Fruit fly (Drosophila melanogaster) whole organism, embryonic: ENCODE measurements around the gene CG31886.
A peak's percentile ranks its signal among the peaks of the same experiment; 100 is the strongest.

Experiments
- Atf3 ChIP-seq: fragments of 200-800 bp; sonication (Bioruptor generic); optimal IDR thresholded peaks from 3 replicates; lab custom pipeline; 2016; ENCODE audit warnings: missing biosample characterization, missing genetic modification characterization
- B-H2 ChIP-seq: fragments of 200-800 bp; sonication (Bioruptor generic); optimal IDR thresholded peaks from 2 replicates; lab custom pipeline; 2018; ENCODE audit warnings: missing biosample characterization, mild to moderate bottlenecking, missing genetic modification characterization
- CG10274 ChIP-seq: fragments of 200-800 bp; sonication (Bioruptor generic); optimal IDR thresholded peaks from 3 replicates; lab custom pipeline; 2017; ENCODE audit warnings: missing biosample characterization, mild to moderate bottlenecking, missing genetic modification characterization
- CG11695 ChIP-seq: fragments of 200-800 bp; sonication (Bioruptor generic); IDR thresholded peaks from 3 replicates; pipeline ENCODE4 v1.3.6; 2022; ENCODE audit warnings: missing biosample characterization, missing genetic modification characterization
- CG12236 ChIP-seq: fragments of 200-800 bp; sonication (Bioruptor generic); optimal IDR thresholded peaks from 2 replicates; lab custom pipeline; 2016; ENCODE audit warnings: missing biosample characterization, missing genetic modification characterization
- CG12299 ChIP-seq: fragments of 200-800 bp; sonication (Bioruptor generic); optimal IDR thresholded peaks from 2 replicates; lab custom pipeline; 2018; ENCODE audit warnings: missing biosample characterization, mild to moderate bottlenecking, missing genetic modification characterization
- CG12942 ChIP-seq: fragments of 200-800 bp; sonication (Bioruptor generic); optimal IDR thresholded peaks from 3 replicates; lab custom pipeline; 2016; ENCODE audit warnings: missing biosample characterization, missing genetic modification characterization
- CG13624 ChIP-seq: fragments of 200-800 bp; sonication (Bioruptor generic); optimal IDR thresholded peaks from 2 replicates; lab custom pipeline; 2016; ENCODE audit warnings: missing biosample characterization, missing genetic modification characterization
- CG14710 ChIP-seq: fragments of 200-800 bp; sonication (Bioruptor generic); optimal IDR thresholded peaks from 3 replicates; lab custom pipeline; 2019; ENCODE audit warnings: missing biosample characterization, mild to moderate bottlenecking, missing genetic modification characterization, moderate library complexity
- CG14860 ChIP-seq: fragments of 200-800 bp; sonication (Bioruptor generic); IDR thresholded peaks from 3 replicates; pipeline ENCODE4 v1.3.6; 2022; ENCODE audit warnings: missing biosample characterization, missing genetic modification characterization; ENCODE audit not compliant: partially characterized antibody
- CG1529 ChIP-seq: fragments of 200-800 bp; sonication (Bioruptor generic); optimal IDR thresholded peaks from 3 replicates; lab custom pipeline; 2018; ENCODE audit warnings: missing biosample characterization, missing genetic modification characterization
- CG1602 ChIP-seq: fragments of 200-800 bp; sonication (Bioruptor generic); optimal IDR thresholded peaks from 3 replicates; lab custom pipeline; 2016; ENCODE audit warnings: missing biosample characterization, missing genetic modification characterization
- CG17361 ChIP-seq: fragments of 200-800 bp; sonication (Bioruptor generic); IDR thresholded peaks from 3 replicates; pipeline ENCODE4 v1.3.6; 2022; ENCODE audit warnings: missing biosample characterization, missing genetic modification characterization
- CG3838 ChIP-seq: fragments of 200-800 bp; sonication (Bioruptor generic); optimal IDR thresholded peaks from 3 replicates; lab custom pipeline; 2016; ENCODE audit warnings: missing biosample characterization, missing genetic modification characterization
- CG4282 ChIP-seq: fragments of 200-800 bp; sonication (Bioruptor generic); optimal IDR thresholded peaks from 2 replicates; lab custom pipeline; 2016; ENCODE audit warnings: missing biosample characterization, missing genetic modification characterization
- CG4617 ChIP-seq: fragments of 200-800 bp; sonication (Bioruptor generic); optimal IDR thresholded peaks from 3 replicates; lab custom pipeline; 2016; ENCODE audit warnings: missing biosample characterization, missing genetic modification characterization, borderline replicate concordance
- CG6654 ChIP-seq: fragments of 200-800 bp; sonication (Bioruptor generic); optimal IDR thresholded peaks from 2 replicates; lab custom pipeline; 2017; ENCODE audit warnings: missing biosample characterization, mild to moderate bottlenecking, missing genetic modification characterization
- CG6689 ChIP-seq: fragments of 200-800 bp; sonication (Bioruptor generic); IDR thresholded peaks from 2 replicates; pipeline ENCODE4 v1.3.6; 2022; ENCODE audit warnings: missing biosample characterization, missing genetic modification characterization
- CG7786 ChIP-seq: fragments of 200-800 bp; sonication (Bioruptor generic); optimal IDR thresholded peaks from 2 replicates; lab custom pipeline; 2016; ENCODE audit warnings: missing biosample characterization, missing genetic modification characterization
- CG8359 ChIP-seq: fragments of 200-800 bp; sonication (Bioruptor generic); optimal IDR thresholded peaks from 2 replicates; lab custom pipeline; 2017; ENCODE audit warnings: missing biosample characterization, mild to moderate bottlenecking, missing genetic modification characterization, borderline replicate concordance
- CG8765 ChIP-seq: fragments of 200-800 bp; sonication (Bioruptor generic); IDR thresholded peaks from 2 replicates; pipeline ENCODE4 v1.3.6; 2022; ENCODE audit warnings: missing biosample characterization, missing genetic modification characterization
- CG8924 ChIP-seq: fragments of 200-800 bp; optimal IDR thresholded peaks from 3 replicates; lab custom pipeline; 2019; ENCODE audit warnings: missing biosample characterization, mild to moderate bottlenecking, missing genetic modification characterization, moderate library complexity
- D19A ChIP-seq: fragments of 200-800 bp; optimal IDR thresholded peaks from 3 replicates; lab custom pipeline; 2019; ENCODE audit warnings: missing biosample characterization, mild to moderate bottlenecking, missing genetic modification characterization, moderate library complexity
- E2f1 ChIP-seq: fragments of 200-800 bp; sonication (Bioruptor generic); IDR thresholded peaks from 2 replicates; pipeline ENCODE4 v1.3.6; 2022; ENCODE audit warnings: missing biosample characterization, missing genetic modification characterization
- Eip74EF ChIP-seq, 2 experiments: fragments of 200-800 bp in 1 of 2; fragments of >200 bp in 1 of 2; sonication (Bioruptor generic) in 1 of 2; optimal IDR thresholded peaks; 2 replicates each; lab custom pipeline; 2017 to 2019; ENCODE audit warnings: missing biosample characterization in 2 of 2, missing genetic modification characterization in 2 of 2, mild to moderate bottlenecking in 1 of 2, moderate library complexity in 1 of 2
- Fer3 ChIP-seq: fragments of 200-800 bp; sonication (Bioruptor generic); optimal IDR thresholded peaks from 2 replicates; lab custom pipeline; 2018; ENCODE audit warnings: missing biosample characterization, mild to moderate bottlenecking, missing genetic modification characterization, moderate library complexity
- HHEX ChIP-seq: fragments of 200-800 bp; sonication (Bioruptor generic); optimal IDR thresholded peaks from 3 replicates; lab custom pipeline; 2017; ENCODE audit warnings: missing biosample characterization, mild to moderate bottlenecking, missing genetic modification characterization, missing genetic modification reagents
- Hmx ChIP-seq: fragments of 200-800 bp; sonication (Bioruptor generic); optimal IDR thresholded peaks from 2 replicates; lab custom pipeline; 2016; ENCODE audit warnings: missing biosample characterization, missing genetic modification characterization
- Lhr ChIP-seq: fragments of 200-800 bp; sonication (Bioruptor generic); optimal IDR thresholded peaks from 3 replicates; lab custom pipeline; 2017; ENCODE audit warnings: mild to moderate bottlenecking, missing biosample characterization, missing genetic modification reagents, missing genetic modification characterization
- MBD-R2 ChIP-seq: fragments of 200-800 bp; sonication (Bioruptor generic); IDR thresholded peaks from 2 replicates; pipeline ENCODE4 v1.3.6; 2022; ENCODE audit warnings: missing biosample characterization, missing genetic modification characterization
- PHDP ChIP-seq: fragments of 200-800 bp; sonication (Bioruptor generic); optimal IDR thresholded peaks from 3 replicates; lab custom pipeline; 2018; ENCODE audit warnings: missing biosample characterization, mild to moderate bottlenecking, missing genetic modification characterization, moderate library complexity
- Six4 ChIP-seq: fragments of 200-800 bp; sonication (Bioruptor generic); optimal IDR thresholded peaks from 2 replicates; lab custom pipeline; 2016; ENCODE audit warnings: missing biosample characterization, missing genetic modification characterization
- YL-1 ChIP-seq: fragments of 200-800 bp; sonication (Bioruptor generic); optimal IDR thresholded peaks from 3 replicates; lab custom pipeline; 2017; ENCODE audit warnings: missing biosample characterization, mild to moderate bottlenecking, missing genetic modification characterization
- ac ChIP-seq: fragments of 200-800 bp; sonication (Bioruptor generic); optimal IDR thresholded peaks from 3 replicates; lab custom pipeline; 2017; ENCODE audit warnings: missing biosample characterization, mild to moderate bottlenecking, missing genetic modification characterization
- ato ChIP-seq: fragments of 200-800 bp; sonication (Bioruptor generic); IDR thresholded peaks from 2 replicates; pipeline ENCODE4 v1.3.6; 2022; ENCODE audit warnings: missing biosample characterization, missing genetic modification characterization; ENCODE audit not compliant: partially characterized antibody
- btn ChIP-seq: fragments of 200-800 bp; sonication (Bioruptor generic); optimal IDR thresholded peaks from 2 replicates; lab custom pipeline; 2016; ENCODE audit warnings: missing biosample characterization, missing genetic modification characterization
- cas ChIP-seq: fragments of 200-800 bp; sonication (Bioruptor generic); IDR thresholded peaks from 2 replicates; pipeline ENCODE4 v1.3.6; 2022; ENCODE audit warnings: missing biosample characterization, missing genetic modification characterization
- ci ChIP-seq: fragments of 200-800 bp; sonication (Bioruptor generic); IDR thresholded peaks from 3 replicates; pipeline ENCODE4 v1.3.6; 2022; ENCODE audit warnings: missing biosample characterization, missing genetic modification characterization
- eve ChIP-seq, 2 experiments: fragments of >200 bp; optimal IDR thresholded peaks; 2 replicates each; lab custom pipeline; 2017; ENCODE audit warnings: missing biosample characterization in 2 of 2, missing genetic modification characterization in 2 of 2
- knrl ChIP-seq: fragments of 200-800 bp; sonication (Bioruptor generic); IDR thresholded peaks from 3 replicates; pipeline ENCODE4 v1.3.6; 2022; ENCODE audit warnings: missing biosample characterization, missing genetic modification characterization; ENCODE audit not compliant: partially characterized antibody
- lilli ChIP-seq: fragments of 200-800 bp; sonication (Bioruptor generic); optimal IDR thresholded peaks from 3 replicates; lab custom pipeline; 2016; ENCODE audit warnings: missing biosample characterization, missing genetic modification characterization
- lola ChIP-seq, 3 experiments: fragments of >200 bp in 2 of 3; fragments of 200-800 bp in 1 of 3; sonication (Bioruptor generic) in 1 of 3; optimal IDR thresholded peaks; 2 replicates each; lab custom pipeline; 2017 to 2019; ENCODE audit warnings: missing biosample characterization in 3 of 3, missing genetic modification characterization in 3 of 3, mild to moderate bottlenecking in 1 of 3, moderate library complexity in 1 of 3
- oc ChIP-seq: fragments of 200-800 bp; sonication (Bioruptor generic); optimal IDR thresholded peaks from 2 replicates; lab custom pipeline; 2018; ENCODE audit warnings: missing biosample characterization, mild to moderate bottlenecking, missing genetic modification characterization, moderate library complexity
- phol ChIP-seq: fragments of 200-800 bp; sonication (Bioruptor generic); optimal IDR thresholded peaks from 3 replicates; lab custom pipeline; 2018; ENCODE audit warnings: missing biosample characterization, mild to moderate bottlenecking, missing genetic modification characterization, moderate library complexity
- ranshi ChIP-seq: fragments of 200-800 bp; sonication (Bioruptor generic); IDR thresholded peaks from 2 replicates; pipeline ENCODE4 v1.3.6; 2022; ENCODE audit warnings: missing biosample characterization, missing genetic modification characterization
- scrt ChIP-seq: fragments of 200-800 bp; sonication (Bioruptor generic); optimal IDR thresholded peaks from 2 replicates; lab custom pipeline; 2018; ENCODE audit warnings: missing biosample characterization, mild to moderate bottlenecking, missing genetic modification characterization, moderate library complexity
- sd ChIP-seq: fragments of 200-800 bp; sonication (Bioruptor generic); optimal IDR thresholded peaks from 3 replicates; lab custom pipeline; 2018; ENCODE audit warnings: missing biosample characterization, mild to moderate bottlenecking, missing genetic modification characterization, moderate library complexity
- zf30C ChIP-seq: fragments of 200-800 bp; sonication (Bioruptor generic); optimal IDR thresholded peaks from 3 replicates; lab custom pipeline; 2018; ENCODE audit warnings: missing biosample characterization, mild to moderate bottlenecking, missing genetic modification characterization
- zfh2 ChIP-seq: fragments of 200-800 bp; sonication (Bioruptor generic); optimal IDR thresholded peaks from 2 replicates; lab custom pipeline; 2016; ENCODE audit warnings: missing biosample characterization, missing genetic modification characterization

Gene CG31886

dm6 chr2L:8982584-8983302, 23.9 kb upstream of the CG31886 start (continued):
- TF ChIP-seq CG12236 (GFP tag; lab: Kevin White, UChicago), result no peak
- TF ChIP-seq PHDP, result peak; percentile 62
- peak; percentile 11 for TF ChIP-seq CG7786
- peak; percentile 28 for TF ChIP-seq CG1602 (GFP tag; lab: Kevin White, UChicago)
- no peak for TF ChIP-seq CG10274 (GFP tag; lab: Kevin White, UChicago)
- peak; percentile 3 for TF ChIP-seq CG3838 (GFP tag; lab: Kevin White, UChicago)
- peak; percentile 62; the same call in 1 of the 3 replicates for TF ChIP-seq ci (GFP tag; lab: Robert Waterston, UW)
- TF ChIP-seq Lhr (GFP tag; lab: Kevin White, UChicago), result no peak
- peak; percentile 40 for TF ChIP-seq CG12299 (tag; lab: Kevin White, UChicago)
- no peak for TF ChIP-seq CG4282
- TF ChIP-seq ac, result no peak
- no peak; the same call in 1 of the 2 replicates for TF ChIP-seq CG6689 (GFP tag; lab: Robert Waterston, UW)
- TF ChIP-seq cas (GFP tag; lab: Robert Waterston, UW), result no peak
- no peak for TF ChIP-seq MBD-R2
- no peak for TF ChIP-seq CG4617
- no peak for TF ChIP-seq CG8765 (GFP tag; lab: Robert Waterston, UW)
- TF ChIP-seq CG14710 (tag; lab: Kevin White, UChicago), result peak; percentile 7
- TF ChIP-seq zf30C (GFP tag; lab: Kevin White, UChicago), result no peak
- TF ChIP-seq CG13624 (GFP tag; lab: Kevin White, UChicago), result peak; percentile 76
- peak in 1 of 2 experiments; percentile 57 for TF ChIP-seq eve (GFP tag; optimal IDR thresholded peaks at IDR 0.05; lab: Kevin White, UChicago)
- TF ChIP-seq ranshi (GFP tag; lab: Robert Waterston, UW), result 0 out of 2 replicates have a peak, but pooled peaks have one; percentile 4
- no peak for TF ChIP-seq B-H2 (GFP tag; lab: Kevin White, UChicago)
- no peak for TF ChIP-seq btn
- peak; percentile 63; the same call in 2 of the 3 replicates for TF ChIP-seq CG17361 (GFP tag; lab: Robert Waterston, UW)
- no peak for TF ChIP-seq CG14860 (GFP tag; lab: Robert Waterston, UW)
- TF ChIP-seq sd (tag; lab: Kevin White, UChicago), result peak; percentile 52
- no peak for TF ChIP-seq knrl (GFP tag; lab: Robert Waterston, UW)
- TF ChIP-seq Atf3, result peak; percentile 34
- TF ChIP-seq oc (tag; lab: Kevin White, UChicago), result no peak
- no peak for TF ChIP-seq CG8359 (GFP tag; lab: Kevin White, UChicago)
- peak in 1 of 2 experiments; percentile 59 for TF ChIP-seq Eip74EF (GFP tag; optimal IDR thresholded peaks at IDR 0.05; lab: Kevin White, UChicago)
- TF ChIP-seq lilli, result peak; percentile 59
- 0 out of 2 replicates have a peak, but pooled peaks have one; percentile 35 for TF ChIP-seq E2f1 (GFP tag; lab: Robert Waterston, UW)
- TF ChIP-seq YL-1 (GFP tag; lab: Kevin White, UChicago), result no peak
- TF ChIP-seq Six4 (GFP tag; lab: Kevin White, UChicago), result no peak
- no peak for TF ChIP-seq lola (GFP tag; optimal IDR thresholded peaks at IDR 0.05; lab: Kevin White, UChicago)
- TF ChIP-seq CG1529 (GFP tag; lab: Kevin White, UChicago), result no peak
- TF ChIP-seq Fer3 (tag; lab: Kevin White, UChicago), result peak; percentile 71
- TF ChIP-seq D19A (tag; lab: Kevin White, UChicago), result peak; percentile 1
- no peak for TF ChIP-seq ato (GFP tag; lab: Robert Waterston, UW)
- TF ChIP-seq phol (tag; lab: Kevin White, UChicago), result peak; percentile 41
- peak; percentile 6 for TF ChIP-seq CG12942 (GFP tag; lab: Kevin White, UChicago)
- TF ChIP-seq scrt (GFP tag; lab: Kevin White, UChicago), result peak; percentile 38
- TF ChIP-seq Hmx (GFP tag; lab: Kevin White, UChicago), result no peak
- peak; percentile 94 for TF ChIP-seq CG11695 (GFP tag; lab: Robert Waterston, UW)
- TF ChIP-seq HHEX (GFP tag; lab: Kevin White, UChicago), result peak; percentile 24
- no peak for TF ChIP-seq CG8924 (tag; lab: Kevin White, UChicago)
- peak; percentile 21 for TF ChIP-seq zfh2 (GFP tag; lab: Kevin White, UChicago)
- TF ChIP-seq CG6654, result no peak
